Worm (Caenorhabditis elegans) whole organism, young adult: ENCODE results near the gene ttr-15.

Experiments used
- D2030.7 ChIP-seq: fragments of 200-800 bp; sonication (Bioruptor generic); IDR thresholded peaks from 2 replicates; pipeline ENCODE4 v1.3.6; 2022; ENCODE audit warnings: missing genetic modification reagents, missing genetic modification characterization, missing compliant biosample characterization
- F22D6.2 ChIP-seq: sonication (generic microtip); optimal IDR thresholded peaks from 2 replicates; lab custom pipeline; 2016; ENCODE audit warnings: mild to moderate bottlenecking, missing genetic modification characterization, missing compliant biosample characterization
- F39B2.1 ChIP-seq: fragments of 200-800 bp; sonication (Bioruptor generic); IDR thresholded peaks from 2 replicates; pipeline ENCODE4 v1.3.6; 2022; ENCODE audit warnings: missing genetic modification reagents, missing genetic modification characterization, missing compliant biosample characterization
- F49E8.2 ChIP-seq: sonication (generic microtip); optimal IDR thresholded peaks from 3 replicates; lab custom pipeline; 2017; ENCODE audit warnings: missing genetic modification characterization, mild to moderate bottlenecking, missing compliant biosample characterization, antibody characterized with exemption, moderate library complexity; ENCODE audit not compliant: insufficient read depth
- F52B5.7 ChIP-seq: sonication (generic microtip); optimal IDR thresholded peaks from 2 replicates; lab custom pipeline; 2016; ENCODE audit warnings: mild to moderate bottlenecking, missing genetic modification characterization, missing compliant biosample characterization
- K12H6.12 ChIP-seq: fragments of 200-800 bp; sonication (Bioruptor generic); optimal IDR thresholded peaks from 2 replicates; lab custom pipeline; 2018; ENCODE audit warnings: mild to moderate bottlenecking, missing genetic modification characterization, missing compliant biosample characterization
- T07F8.4 ChIP-seq: sonication (generic microtip); optimal IDR thresholded peaks from 2 replicates; lab custom pipeline; 2016; ENCODE audit warnings: mild to moderate bottlenecking, missing genetic modification characterization, moderate library complexity, missing compliant biosample characterization
- T26A5.8 ChIP-seq: sonication (generic microtip); optimal IDR thresholded peaks from 2 replicates; lab custom pipeline; 2016; ENCODE audit warnings: missing genetic modification characterization, missing compliant biosample characterization
- Y53F4B.3 ChIP-seq: fragments of 200-800 bp; sonication (Bioruptor generic); IDR thresholded peaks from 2 replicates; pipeline ENCODE4 v1.3.6; 2022; ENCODE audit warnings: missing genetic modification reagents, missing genetic modification characterization, missing compliant biosample characterization
- Y67H2A.10 ChIP-seq: fragments of 200-800 bp; sonication (Bioruptor generic); conservative IDR thresholded peaks from 2 replicates; pipeline ENCODE4 v1.3.6; 2022; ENCODE audit warnings: missing genetic modification reagents, missing genetic modification characterization, missing compliant biosample characterization
- Y79H2A.3 ChIP-seq: fragments of 200-800 bp; sonication (Bioruptor generic); conservative IDR thresholded peaks from 2 replicates; pipeline ENCODE4 v1.3.6; 2022; ENCODE audit warnings: missing genetic modification reagents, missing genetic modification characterization, missing compliant biosample characterization
- atf-7 ChIP-seq: sonication (generic microtip); optimal IDR thresholded peaks from 2 replicates; lab custom pipeline; 2017; ENCODE audit warnings: mild to moderate bottlenecking, missing genetic modification characterization, missing compliant biosample characterization
- athp-1 ChIP-seq: sonication (generic microtip); optimal IDR thresholded peaks from 2 replicates; lab custom pipeline; 2017; ENCODE audit warnings: mild to moderate bottlenecking, missing genetic modification characterization, missing compliant biosample characterization
- bed-1 ChIP-seq: fragments of 200-800 bp; sonication (Bioruptor generic); IDR thresholded peaks from 2 replicates; pipeline ENCODE4 v1.3.6; 2022; ENCODE audit warnings: missing genetic modification reagents, missing genetic modification characterization, missing compliant biosample characterization
- bed-2 ChIP-seq: fragments of 200-800 bp; sonication (Bioruptor generic); IDR thresholded peaks from 2 replicates; pipeline ENCODE4 v1.3.6; 2022; ENCODE audit warnings: missing genetic modification reagents, missing genetic modification characterization, missing compliant biosample characterization
- cebp-1 ChIP-seq, 2 experiments: fragments of 200-800 bp in 1 of 2; sonication (Bioruptor generic) in 1 of 2; sonication (generic microtip) in 1 of 2; IDR thresholded peaks in 1 of 2; optimal IDR thresholded peaks in 1 of 2; 2 replicates each; pipeline versions ENCODE4 v1.3.6 to Lab custom; 2017 to 2022; ENCODE audit warnings: missing compliant biosample characterization in 2 of 2, missing genetic modification characterization in 2 of 2, mild to moderate bottlenecking in 1 of 2, missing genetic modification reagents in 1 of 2, moderate library complexity in 1 of 2
- ceh-58 ChIP-seq: fragments of 200-800 bp; sonication (Bioruptor generic); IDR thresholded peaks from 2 replicates; pipeline ENCODE4 v1.3.6; 2022; ENCODE audit warnings: missing genetic modification characterization, missing compliant biosample characterization
- dox-1 ChIP-seq: fragments of 200-800 bp; sonication (Bioruptor generic); IDR thresholded peaks from 2 replicates; pipeline ENCODE4 v1.3.6; 2022; ENCODE audit warnings: missing genetic modification reagents, missing genetic modification characterization, missing compliant biosample characterization
- efl-1 ChIP-seq: fragments of 150-350 bp; optimal IDR thresholded peaks from 2 replicates; lab custom pipeline; 2014; ENCODE audit warnings: missing biosample characterization, missing genetic modification reagents, missing genetic modification characterization
- egl-44 ChIP-seq: fragments of 200-800 bp; sonication (Bioruptor generic); IDR thresholded peaks from 2 replicates; pipeline ENCODE4 v1.3.6; 2022; ENCODE audit warnings: missing genetic modification reagents, missing genetic modification characterization, missing compliant biosample characterization
- ekl-4 ChIP-seq: fragments of 200-800 bp; sonication (Bioruptor generic); IDR thresholded peaks from 2 replicates; pipeline ENCODE4 v1.3.6; 2022; ENCODE audit warnings: missing genetic modification reagents, missing genetic modification characterization, missing compliant biosample characterization
- hlh-26 ChIP-seq: fragments of 200-800 bp; sonication (Bioruptor generic); conservative IDR thresholded peaks from 2 replicates; pipeline ENCODE4 v1.3.6; 2022; ENCODE audit warnings: missing genetic modification reagents, missing genetic modification characterization, missing compliant biosample characterization
- hmg-1.2 ChIP-seq: fragments of 200-800 bp; sonication (Bioruptor generic); IDR thresholded peaks from 2 replicates; pipeline ENCODE4 v1.3.6; 2022; ENCODE audit warnings: missing genetic modification reagents, missing genetic modification characterization, missing compliant biosample characterization
- hsf-1 ChIP-seq: fragments of 200-800 bp; sonication (Bioruptor generic); IDR thresholded peaks from 2 replicates; pipeline ENCODE4 v1.3.6; 2022; ENCODE audit warnings: missing genetic modification reagents, missing genetic modification characterization, missing compliant biosample characterization
- let-526 ChIP-seq: fragments of 200-800 bp; sonication (Bioruptor generic); IDR thresholded peaks from 2 replicates; pipeline ENCODE4 v1.3.6; 2022; ENCODE audit warnings: missing genetic modification reagents, missing genetic modification characterization, missing compliant biosample characterization
- lin-40 ChIP-seq: sonication (generic microtip); optimal IDR thresholded peaks from 2 replicates; lab custom pipeline; 2016; ENCODE audit warnings: missing genetic modification characterization, mild to moderate bottlenecking, missing compliant biosample characterization, missing genotype, missing genetic modification reagents
- lir-1 ChIP-seq: fragments of 200-800 bp; sonication (Bioruptor generic); conservative IDR thresholded peaks from 2 replicates; pipeline ENCODE4 v1.3.6; 2022; ENCODE audit warnings: missing genetic modification reagents, missing genetic modification characterization, missing compliant biosample characterization
- madf-10 ChIP-seq: sonication (generic microtip); optimal IDR thresholded peaks from 2 replicates; lab custom pipeline; 2016; ENCODE audit warnings: mild to moderate bottlenecking, missing genetic modification characterization, missing compliant biosample characterization
- madf-8 ChIP-seq: fragments of 200-800 bp; sonication (Bioruptor generic); conservative IDR thresholded peaks from 2 replicates; pipeline ENCODE4 v1.3.6; 2022; ENCODE audit warnings: missing genetic modification reagents, missing genetic modification characterization, missing compliant biosample characterization
- mes-4 ChIP-seq: sonication (generic microtip); optimal IDR thresholded peaks from 2 replicates; lab custom pipeline; 2016; ENCODE audit warnings: missing genotype, missing genetic modification characterization, missing compliant biosample characterization
- mxl-1 ChIP-seq: sonication (generic microtip); optimal IDR thresholded peaks from 2 replicates; lab custom pipeline; 2016; ENCODE audit warnings: missing genetic modification characterization, missing compliant biosample characterization
- nfya-2 ChIP-seq: fragments of 200-800 bp; sonication (Bioruptor generic); IDR thresholded peaks from 2 replicates; pipeline ENCODE4 v1.3.6; 2022; ENCODE audit warnings: missing genetic modification reagents, missing genetic modification characterization, missing compliant biosample characterization
- nhr-120 ChIP-seq: fragments of 200-800 bp; sonication (Bioruptor generic); IDR thresholded peaks from 2 replicates; pipeline ENCODE4 v1.3.6; 2022; ENCODE audit warnings: missing genetic modification characterization, missing compliant biosample characterization
- nhr-179 ChIP-seq: sonication (generic microtip); optimal IDR thresholded peaks from 2 replicates; lab custom pipeline; 2016; ENCODE audit warnings: mild to moderate bottlenecking, missing genetic modification characterization, missing compliant biosample characterization
- nhr-27 ChIP-seq: fragments of 200-800 bp; sonication (Bioruptor generic); optimal IDR thresholded peaks from 2 replicates; lab custom pipeline; 2018; ENCODE audit warnings: mild to moderate bottlenecking, missing genetic modification characterization, moderate library complexity, missing compliant biosample characterization
- nhr-90 ChIP-seq: sonication (generic microtip); optimal IDR thresholded peaks from 2 replicates; lab custom pipeline; 2016; ENCODE audit warnings: missing genotype, mild to moderate bottlenecking, missing genetic modification characterization, missing compliant biosample characterization
- rcor-1 ChIP-seq: fragments of 200-800 bp; sonication (Bioruptor generic); IDR thresholded peaks from 2 replicates; pipeline ENCODE4 v1.3.6; 2022; ENCODE audit warnings: missing genetic modification reagents, missing genetic modification characterization, missing compliant biosample characterization
- snpc-3.4 ChIP-seq: sonication (generic microtip); optimal IDR thresholded peaks from 2 replicates; lab custom pipeline; 2017; ENCODE audit warnings: missing genetic modification characterization, mild to moderate bottlenecking, missing compliant biosample characterization, antibody characterized with exemption, moderate library complexity, missing genotype, missing genetic modification reagents
- tbp1 ChIP-seq: fragments of 200-800 bp; sonication (Bioruptor generic); optimal IDR thresholded peaks from 2 replicates; lab custom pipeline; 2018; ENCODE audit warnings: mild to moderate bottlenecking, missing genetic modification characterization, missing compliant biosample characterization
- tbx-9 ChIP-seq: sonication (generic microtip); optimal IDR thresholded peaks from 2 replicates; lab custom pipeline; 2016; ENCODE audit warnings: borderline replicate concordance, missing genetic modification characterization, inconsistent platforms, missing compliant biosample characterization
- tlf-1 ChIP-seq: fragments of 200-800 bp; sonication (Bioruptor generic); optimal IDR thresholded peaks from 2 replicates; lab custom pipeline; 2018; ENCODE audit warnings: mild to moderate bottlenecking, missing genetic modification characterization, missing compliant biosample characterization
- zfh-2 ChIP-seq: fragments of 200-800 bp; sonication (Bioruptor generic); conservative IDR thresholded peaks from 2 replicates; pipeline ENCODE4 v1.3.6; 2022; ENCODE audit warnings: missing genetic modification reagents, missing genetic modification characterization, missing compliant biosample characterization
- ztf-18 ChIP-seq: sonication (generic microtip); optimal IDR thresholded peaks from 2 replicates; lab custom pipeline; 2016; ENCODE audit warnings: missing genotype, mild to moderate bottlenecking, missing genetic modification characterization, missing compliant biosample characterization
- ztf-28 ChIP-seq: fragments of 200-800 bp; sonication (Bioruptor generic); IDR thresholded peaks from 2 replicates; pipeline ENCODE4 v1.3.6; 2022; ENCODE audit warnings: missing genetic modification reagents, missing genetic modification characterization, missing compliant biosample characterization

The ttr-15 gene

DNA sequence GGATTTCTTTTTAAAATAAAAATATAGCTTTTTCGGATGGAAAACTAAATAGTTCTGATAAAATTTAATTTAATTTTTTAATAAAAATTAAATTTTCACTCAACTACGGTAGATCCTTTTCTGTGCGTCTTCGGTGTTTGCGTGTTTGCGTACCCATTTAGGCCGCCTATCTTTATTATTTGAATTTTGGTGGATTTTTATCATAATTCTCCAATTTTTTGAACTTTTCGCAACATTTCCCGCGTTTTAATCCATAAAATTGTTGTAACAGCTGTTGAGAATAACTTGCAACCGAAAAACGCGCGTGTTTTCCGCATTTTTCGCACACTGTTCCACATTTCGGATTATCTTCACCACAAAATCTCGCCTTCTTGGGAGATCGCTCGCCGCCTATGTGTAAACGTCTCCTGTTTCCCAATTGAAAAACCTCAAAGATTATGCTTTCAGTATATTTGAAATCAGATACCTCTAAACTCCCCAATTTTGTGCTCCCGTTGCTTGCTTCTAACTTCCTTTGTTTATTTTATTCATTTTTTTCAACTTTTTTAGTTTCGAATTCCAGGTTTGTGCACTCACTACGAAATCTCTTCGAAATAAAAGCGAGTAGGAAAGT, 14.1 kb downstream of the ttr-15 start, which contains the start of gene T07C4.3 (continued):
- TF ChIP-seq efl-1, result peak; percentile 70
- TF ChIP-seq F39B2.1 (GFP tag; lab: Robert Waterston, UW), result no peak
- no peak for TF ChIP-seq lin-40
- TF ChIP-seq athp-1 (tag; lab: Kevin White, UChicago), result no peak
- TF ChIP-seq F49E8.2 (tag; lab: Kevin White, UChicago), result no peak
- peak; percentile 59 for TF ChIP-seq madf-8
- TF ChIP-seq hlh-26, result no peak
- no peak for TF ChIP-seq egl-44 (GFP tag; lab: Robert Waterston, UW)
- no peak for TF ChIP-seq bed-1
- TF ChIP-seq ztf-28 (GFP tag; lab: Robert Waterston, UW), result no peak
- TF ChIP-seq T07F8.4 (tag; lab: Kevin White, UChicago), result no peak
- TF ChIP-seq ceh-58 (GFP tag; lab: Robert Waterston, UW), result no peak
- no peak for TF ChIP-seq Y79H2A.3 (GFP tag; lab: Robert Waterston, UW)
- TF ChIP-seq let-526 (GFP tag; lab: Robert Waterston, UW), result no peak
- TF ChIP-seq nhr-27 (tag; lab: Kevin White, UChicago), result no peak
- TF ChIP-seq F52B5.7 (tag; lab: Kevin White, UChicago), result no peak
- TF ChIP-seq T26A5.8 (tag; lab: Kevin White, UChicago), result no peak
- no peak for TF ChIP-seq ekl-4 (GFP tag; lab: Robert Waterston, UW)
- TF ChIP-seq hmg-1.2 (GFP tag; lab: Robert Waterston, UW), result no peak
- no peak for TF ChIP-seq bed-2 (GFP tag; lab: Robert Waterston, UW)
- no peak for TF ChIP-seq zfh-2 (GFP tag; lab: Robert Waterston, UW)
- TF ChIP-seq dox-1 (GFP tag; lab: Robert Waterston, UW), result 0 out of 2 replicates have a peak, but pooled peaks have one; percentile 19
- TF ChIP-seq madf-10 (tag; lab: Kevin White, UChicago), result no peak
- TF ChIP-seq snpc-3.4, result no peak
- no peak for TF ChIP-seq ztf-18 (tag; lab: Kevin White, UChicago)
- no peak for TF ChIP-seq rcor-1 (GFP tag; lab: Robert Waterston, UW)
- TF ChIP-seq nhr-120, result no peak
- TF ChIP-seq nhr-179 (tag; lab: Kevin White, UChicago), result no peak
- TF ChIP-seq tbp1 (GFP tag; lab: Kevin White, UChicago), result no peak
- no peak for TF ChIP-seq lir-1 (GFP tag; lab: Robert Waterston, UW)

DNA sequence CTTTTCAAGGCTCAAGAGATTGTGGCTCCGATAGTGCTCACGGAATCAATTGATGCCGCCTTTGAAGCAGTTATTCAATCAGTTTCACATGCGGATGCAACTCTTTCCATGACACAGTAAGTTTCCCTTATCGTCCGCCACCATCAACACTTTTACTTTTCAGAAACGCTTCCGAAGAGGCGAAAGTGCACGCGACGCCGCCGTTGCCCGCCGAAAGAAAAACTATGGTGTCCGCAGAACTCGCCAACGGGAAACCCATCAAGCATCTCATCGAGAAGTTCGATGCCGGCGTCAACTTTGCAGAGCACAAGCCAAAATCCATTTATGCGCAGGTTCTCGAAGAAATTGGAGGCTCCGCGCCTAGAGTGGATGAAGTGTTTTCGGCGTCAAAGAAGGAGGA, 15.8 kb downstream of the ttr-15 start:
- TF ChIP-seq zfh-2 (GFP tag; lab: Robert Waterston, UW) (0 out of 2 replicates have a peak, but pooled peaks have one; percentile 54), nhr-90 (tag; lab: Kevin White, UChicago) (no peak)

DNA sequence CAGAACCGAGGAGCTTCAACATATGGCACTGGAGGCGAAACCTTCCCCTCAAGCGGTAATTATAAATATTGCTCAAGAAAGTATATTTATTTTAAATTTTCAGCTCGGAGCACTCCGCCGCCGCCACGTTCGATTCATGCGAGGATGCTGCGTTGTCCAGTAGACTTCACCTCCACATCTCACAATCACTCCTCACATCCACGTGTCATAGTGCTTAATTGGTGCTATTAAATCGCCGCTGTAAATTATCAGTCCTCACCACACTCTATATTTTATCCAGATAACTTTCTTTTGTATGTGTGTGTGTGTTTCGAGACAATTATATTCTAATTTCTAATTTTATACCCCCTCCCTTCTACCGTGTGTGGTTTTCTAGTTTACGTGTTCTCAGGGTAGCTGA, 16.9 kb downstream of the ttr-15 start:
- TF ChIP-seq Y67H2A.10, result no peak
- peak; percentile 29 for TF ChIP-seq tlf-1 (GFP tag; lab: Kevin White, UChicago)
- peak; percentile 10 for TF ChIP-seq madf-10 (tag; lab: Kevin White, UChicago)
- no peak for TF ChIP-seq ztf-28 (GFP tag; lab: Robert Waterston, UW)

DNA sequence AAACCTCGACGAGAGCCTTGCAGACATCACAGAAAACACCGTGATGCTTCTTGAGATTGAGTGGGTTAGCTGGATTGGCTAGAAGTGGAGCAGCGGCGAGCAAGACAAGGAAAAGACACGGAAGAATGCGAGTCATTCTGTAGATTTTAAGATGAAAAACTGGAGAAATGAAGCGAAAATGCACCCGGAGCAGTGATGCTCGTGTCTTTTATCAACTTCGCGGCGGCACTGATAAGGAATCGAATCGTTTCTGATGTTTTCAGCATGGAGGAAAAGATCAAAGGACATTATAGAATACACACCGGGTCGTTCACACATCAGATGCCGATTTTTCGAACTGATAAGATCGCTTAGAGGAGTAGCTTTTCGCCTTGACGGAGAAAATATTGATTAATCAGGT, 17.7 kb downstream of the ttr-15 start, which contains the start of gene spp-1:
Gene spp-1 (minus strand): TSS at position 287 of the 400 bp plus-strand sequence.
- TF ChIP-seq D2030.7 (GFP tag; lab: Robert Waterston, UW) (no peak), cebp-1 (GFP tag; IDR thresholded peaks at IDR 0.05; lab: Robert Waterston, UW) (no peak), cebp-1 (tag; optimal IDR thresholded peaks at IDR 0.05; lab: Kevin White, UChicago) (peak; percentile 33), mes-4 (tag; lab: Kevin White, UChicago) (no peak), atf-7 (tag; lab: Kevin White, UChicago) (peak; percentile 8), nfya-2 (GFP tag; lab: Robert Waterston, UW) (no peak), madf-8 (no peak), F52B5.7 (tag; lab: Kevin White, UChicago) (peak; percentile 32), tbx-9 (peak; percentile 85), K12H6.12 (tag; lab: Kevin White, UChicago) (no peak), Y53F4B.3 (GFP tag; lab: Robert Waterston, UW) (no peak), mxl-1 (tag; lab: Kevin White, UChicago) (no peak), F22D6.2 (no peak), hsf-1 (GFP tag; lab: Robert Waterston, UW) (peak; percentile 24; the same call in 1 of the 2 replicates)
